Worm (Caenorhabditis elegans) whole organism, L2 larva: Measurements from ENCODE around the gene twk-4.

Experiments
- C34F6.9 ChIP-seq: fragments of 150-350 bp; optimal IDR thresholded peaks from 2 replicates; lab custom pipeline; 2014; ENCODE audit warnings: missing biosample characterization, missing genetic modification characterization
- ZK546.5 ChIP-seq: sonication (generic microtip); optimal IDR thresholded peaks from 2 replicates; lab custom pipeline; 2017; ENCODE audit warnings: missing biosample characterization, missing genetic modification characterization
- dmd-4 ChIP-seq: sonication (generic microtip); optimal IDR thresholded peaks from 2 replicates; lab custom pipeline; 2017; ENCODE audit warnings: missing biosample characterization, missing genetic modification characterization
- fos-1 ChIP-seq: fragments of 150-350 bp; optimal IDR thresholded peaks from 2 replicates; lab custom pipeline; 2014; ENCODE audit warnings: missing biosample characterization, missing genetic modification characterization
- lin-13 ChIP-seq: fragments of 150-350 bp; optimal IDR thresholded peaks from 2 replicates; lab custom pipeline; 2014; ENCODE audit warnings: missing biosample characterization, missing genetic modification reagents, missing genetic modification characterization
- mdl-1 ChIP-seq, 2 experiments: fragments of 150-350 bp in 1 of 2; sonication (generic microtip) in 1 of 2; optimal IDR thresholded peaks; 2 replicates each; lab custom pipeline; 2017; ENCODE audit warnings: missing biosample characterization in 2 of 2, missing genetic modification characterization in 2 of 2
- nhr-12 ChIP-seq: fragments of 150-350 bp; optimal IDR thresholded peaks from 2 replicates; lab custom pipeline; 2014; ENCODE audit warnings: missing biosample characterization, missing genetic modification characterization
- nhr-237 ChIP-seq: fragments of 150-350 bp; optimal IDR thresholded peaks from 2 replicates; lab custom pipeline; 2014; ENCODE audit warnings: missing biosample characterization, missing genetic modification characterization
- sem-4 ChIP-seq: fragments of 150-350 bp; optimal IDR thresholded peaks from 2 replicates; lab custom pipeline; 2014; ENCODE audit warnings: missing biosample characterization, missing genetic modification reagents, missing genetic modification characterization
- skn-1 ChIP-seq: sonication (generic microtip); optimal IDR thresholded peaks from 2 replicates; lab custom pipeline; 2017; ENCODE audit warnings: missing biosample characterization, missing genetic modification characterization

ce11 chrII:9188380-9188779 is 5.7 kb downstream of the twk-4 start, which contains the start of gene sym-2:
- TF ChIP-seq sem-4 = no peak
- no peak for TF ChIP-seq nhr-237 (tag; lab: Kevin White, UChicago)
- TF ChIP-seq fos-1 (tag; lab: Kevin White, UChicago) = no peak
- no peak for TF ChIP-seq nhr-12
- TF ChIP-seq dmd-4 (tag; lab: Kevin White, UChicago) = no peak
- TF ChIP-seq lin-13 (GFP tag; lab: Kevin White, UChicago) = no peak
- TF ChIP-seq ZK546.5 (tag; lab: Kevin White, UChicago) = no peak
- no peak for TF ChIP-seq mdl-1 (tag; optimal IDR thresholded peaks at IDR 0.05; lab: Kevin White, UChicago)
- no peak for TF ChIP-seq C34F6.9 (tag; lab: Kevin White, UChicago)
- no peak for TF ChIP-seq skn-1 (tag; lab: Kevin White, UChicago)
